Fruit fly (Drosophila melanogaster) whole organism, embryonic: ENCODE data around the gene mil.

Experiments
- Bteb2 ChIP-seq: fragments of 200-800 bp; sonication (Bioruptor generic); optimal IDR thresholded peaks from 2 replicates; lab custom pipeline; 2016; ENCODE audit warnings: missing biosample characterization, missing genetic modification characterization
- CG10462 ChIP-seq: fragments of 200-800 bp; sonication (Bioruptor generic); optimal IDR thresholded peaks from 2 replicates; lab custom pipeline; 2016; ENCODE audit warnings: missing biosample characterization, missing genetic modification characterization
- CG11085 ChIP-seq: fragments of 200-800 bp; sonication (Bioruptor generic); IDR thresholded peaks from 2 replicates; pipeline ENCODE4 v1.3.6; 2022; ENCODE audit warnings: missing biosample characterization, missing genetic modification characterization
- CG11456 ChIP-seq: fragments of 200-800 bp; sonication (Bioruptor generic); IDR thresholded peaks from 3 replicates; pipeline ENCODE4 v1.3.6; 2022; ENCODE audit warnings: missing biosample characterization, missing genetic modification characterization
- CG11695 ChIP-seq: fragments of 200-800 bp; sonication (Bioruptor generic); IDR thresholded peaks from 3 replicates; pipeline ENCODE4 v1.3.6; 2022; ENCODE audit warnings: missing biosample characterization, missing genetic modification characterization
- CG11723 ChIP-seq: fragments of 200-800 bp; sonication (Bioruptor generic); optimal IDR thresholded peaks from 2 replicates; lab custom pipeline; 2017; ENCODE audit warnings: missing biosample characterization, mild to moderate bottlenecking, missing genetic modification characterization
- CG12071 ChIP-seq: fragments of 200-800 bp; sonication (Bioruptor generic); optimal IDR thresholded peaks from 3 replicates; lab custom pipeline; 2018; ENCODE audit warnings: missing biosample characterization, mild to moderate bottlenecking, missing genetic modification characterization
- CG12104 ChIP-seq: fragments of 200-800 bp; sonication (Bioruptor generic); optimal IDR thresholded peaks from 3 replicates; lab custom pipeline; 2016; ENCODE audit warnings: missing biosample characterization, missing genetic modification characterization
- CG12155 ChIP-seq: fragments of 200-800 bp; sonication (Bioruptor generic); optimal IDR thresholded peaks from 3 replicates; lab custom pipeline; 2016; ENCODE audit warnings: missing biosample characterization, missing genetic modification characterization
- CG1233 ChIP-seq: fragments of 200-800 bp; sonication (Bioruptor generic); optimal IDR thresholded peaks from 4 replicates; lab custom pipeline; 2018; ENCODE audit warnings: missing biosample characterization, mild to moderate bottlenecking, missing genetic modification characterization
- CG12769 ChIP-seq: fragments of 200-800 bp; sonication (Bioruptor generic); optimal IDR thresholded peaks from 2 replicates; lab custom pipeline; 2019; ENCODE audit warnings: missing biosample characterization, mild to moderate bottlenecking, missing genetic modification characterization, moderate library complexity
- CG14667 ChIP-seq: fragments of 200-800 bp; sonication (Bioruptor generic); IDR thresholded peaks from 2 replicates; pipeline ENCODE4 v1.3.6; 2022; ENCODE audit warnings: missing biosample characterization, missing genetic modification characterization
- CG17361 ChIP-seq: fragments of 200-800 bp; sonication (Bioruptor generic); IDR thresholded peaks from 3 replicates; pipeline ENCODE4 v1.3.6; 2022; ENCODE audit warnings: missing biosample characterization, missing genetic modification characterization
- CG17912 ChIP-seq: fragments of 200-800 bp; sonication (Bioruptor generic); optimal IDR thresholded peaks from 2 replicates; lab custom pipeline; 2018; ENCODE audit warnings: missing biosample characterization, mild to moderate bottlenecking, missing genetic modification characterization
- CG1832 ChIP-seq: fragments of 200-800 bp; sonication (Bioruptor generic); optimal IDR thresholded peaks from 2 replicates; lab custom pipeline; 2017; ENCODE audit warnings: missing biosample characterization, mild to moderate bottlenecking, missing genetic modification characterization, inconsistent platforms
- CG18764 ChIP-seq: fragments of 200-800 bp; sonication (Bioruptor generic); optimal IDR thresholded peaks from 3 replicates; lab custom pipeline; 2016; ENCODE audit warnings: missing biosample characterization, missing genetic modification characterization
- CG2712 ChIP-seq: fragments of 200-800 bp; optimal IDR thresholded peaks from 3 replicates; lab custom pipeline; 2019; ENCODE audit warnings: missing biosample characterization, mild to moderate bottlenecking, missing genetic modification characterization, moderate library complexity
- CG3163 ChIP-seq: fragments of 200-800 bp; sonication (Bioruptor generic); optimal IDR thresholded peaks from 3 replicates; lab custom pipeline; 2016; ENCODE audit warnings: missing biosample characterization, missing genetic modification characterization
- CG34376 ChIP-seq: fragments of 200-800 bp; sonication (Bioruptor generic); optimal IDR thresholded peaks from 2 replicates; lab custom pipeline; 2018; ENCODE audit warnings: missing biosample characterization, mild to moderate bottlenecking, missing genetic modification characterization
- CG34422 ChIP-seq: fragments of 200-800 bp; sonication (Bioruptor generic); IDR thresholded peaks from 3 replicates; pipeline ENCODE4 v1.3.6; 2022; ENCODE audit warnings: missing biosample characterization, missing genetic modification characterization
- CG42726 ChIP-seq: fragments of 200-800 bp; sonication (Bioruptor generic); IDR thresholded peaks from 2 replicates; pipeline ENCODE4 v1.3.6; 2022; ENCODE audit warnings: missing biosample characterization, missing genetic modification characterization; ENCODE audit not compliant: partially characterized antibody
- CG6689 ChIP-seq: fragments of 200-800 bp; sonication (Bioruptor generic); IDR thresholded peaks from 2 replicates; pipeline ENCODE4 v1.3.6; 2022; ENCODE audit warnings: missing biosample characterization, missing genetic modification characterization
- CG6765 ChIP-seq: fragments of 200-800 bp; sonication (Bioruptor generic); optimal IDR thresholded peaks from 3 replicates; lab custom pipeline; 2017; ENCODE audit warnings: missing biosample characterization, mild to moderate bottlenecking, missing genetic modification characterization
- CG7786 ChIP-seq: fragments of 200-800 bp; sonication (Bioruptor generic); optimal IDR thresholded peaks from 2 replicates; lab custom pipeline; 2016; ENCODE audit warnings: missing biosample characterization, missing genetic modification characterization
- Deaf1 ChIP-seq: fragments of 200-800 bp; optimal IDR thresholded peaks from 3 replicates; lab custom pipeline; 2019; ENCODE audit warnings: missing biosample characterization, mild to moderate bottlenecking, missing genetic modification characterization, moderate library complexity
- Dip3 ChIP-seq: fragments of 200-800 bp; sonication (Bioruptor generic); optimal IDR thresholded peaks from 3 replicates; lab custom pipeline; 2016; ENCODE audit warnings: missing biosample characterization, missing genetic modification characterization
- Dp ChIP-seq: fragments of 200-800 bp; sonication (Bioruptor generic); optimal IDR thresholded peaks from 2 replicates; lab custom pipeline; 2018; ENCODE audit warnings: missing biosample characterization, mild to moderate bottlenecking, missing genetic modification characterization, moderate library complexity
- Dref ChIP-seq: fragments of 200-800 bp; sonication (Bioruptor generic); IDR thresholded peaks from 2 replicates; pipeline ENCODE4 v1.3.6; 2022; ENCODE audit warnings: missing biosample characterization, missing genetic modification characterization
- Mad ChIP-seq: fragments of 200-800 bp; sonication (Bioruptor generic); optimal IDR thresholded peaks from 2 replicates; lab custom pipeline; 2016; ENCODE audit warnings: missing biosample characterization, missing genetic modification characterization
- Max ChIP-seq: fragments of 200-800 bp; sonication (Bioruptor generic); optimal IDR thresholded peaks from 2 replicates; lab custom pipeline; 2016; ENCODE audit warnings: missing biosample characterization, mild to moderate bottlenecking, missing genetic modification characterization
- NC2α ChIP-seq: fragments of 200-800 bp; sonication (Bioruptor generic); optimal IDR thresholded peaks from 2 replicates; lab custom pipeline; 2016; ENCODE audit warnings: missing biosample characterization, missing genetic modification characterization
- ac ChIP-seq: fragments of 200-800 bp; sonication (Bioruptor generic); optimal IDR thresholded peaks from 3 replicates; lab custom pipeline; 2017; ENCODE audit warnings: missing biosample characterization, mild to moderate bottlenecking, missing genetic modification characterization
- cad ChIP-seq: fragments of >200 bp; optimal IDR thresholded peaks from 2 replicates; lab custom pipeline; 2017; ENCODE audit warnings: missing biosample characterization, missing genetic modification characterization
- chif ChIP-seq, 2 experiments: fragments of 200-800 bp; sonication (Bioruptor generic); optimal IDR thresholded peaks; 3 replicates each; lab custom pipeline; 2016; ENCODE audit warnings: missing biosample characterization in 2 of 2, missing genetic modification characterization in 2 of 2
- chm ChIP-seq: fragments of 200-800 bp; sonication (Bioruptor generic); IDR thresholded peaks from 2 replicates; pipeline ENCODE4 v1.3.6; 2022; ENCODE audit warnings: missing biosample characterization, missing genetic modification characterization
- ci ChIP-seq: fragments of 200-800 bp; sonication (Bioruptor generic); IDR thresholded peaks from 3 replicates; pipeline ENCODE4 v1.3.6; 2022; ENCODE audit warnings: missing biosample characterization, missing genetic modification characterization
- dpn ChIP-seq, 2 experiments: fragments of 200-800 bp; sonication (Bioruptor generic); optimal IDR thresholded peaks; 3 replicates each; lab custom pipeline; 2016; ENCODE audit warnings: missing biosample characterization in 2 of 2, missing genetic modification characterization in 2 of 2
- fd64A ChIP-seq: fragments of 200-800 bp; sonication (Bioruptor generic); optimal IDR thresholded peaks from 3 replicates; lab custom pipeline; 2018; ENCODE audit warnings: missing biosample characterization, mild to moderate bottlenecking, missing genetic modification characterization
- fd96Cb ChIP-seq: fragments of 200-800 bp; sonication (Bioruptor generic); optimal IDR thresholded peaks from 2 replicates; lab custom pipeline; 2018; ENCODE audit warnings: missing biosample characterization, mild to moderate bottlenecking, missing genetic modification characterization, moderate library complexity
- gro ChIP-seq: fragments of 200-800 bp; sonication (Bioruptor generic); optimal IDR thresholded peaks from 2 replicates; lab custom pipeline; 2016; ENCODE audit warnings: missing biosample characterization, missing genetic modification characterization
- kni ChIP-seq: fragments of 200-800 bp; sonication (Bioruptor generic); optimal IDR thresholded peaks from 3 replicates; lab custom pipeline; 2017; ENCODE audit warnings: mild to moderate bottlenecking, missing biosample characterization, missing genetic modification reagents, missing genetic modification characterization
- nmo ChIP-seq: fragments of 200-800 bp; sonication (Bioruptor generic); optimal IDR thresholded peaks from 2 replicates; lab custom pipeline; 2018; ENCODE audit warnings: missing biosample characterization, mild to moderate bottlenecking, missing genetic modification characterization, moderate library complexity
- org-1 ChIP-seq: fragments of 200-800 bp; sonication (Bioruptor generic); optimal IDR thresholded peaks from 2 replicates; lab custom pipeline; 2017; ENCODE audit warnings: missing biosample characterization, missing genetic modification characterization
- pan ChIP-seq, 4 experiments: fragments of >200 bp in 3 of 4; fragments of 200-800 bp in 1 of 4; sonication (Bioruptor generic) in 1 of 4; optimal IDR thresholded peaks in 3 of 4; IDR thresholded peaks in 1 of 4; 2 replicates each; pipeline versions ENCODE4 v1.3.6 to Lab custom; 2017 to 2022; ENCODE audit warnings: missing biosample characterization in 2 of 4, missing genetic modification characterization in 2 of 4, mixed read lengths in 1 of 4
- pita ChIP-seq: fragments of 200-800 bp; sonication (Bioruptor generic); optimal IDR thresholded peaks from 2 replicates; lab custom pipeline; 2017; ENCODE audit warnings: missing biosample characterization, mild to moderate bottlenecking, missing genetic modification characterization
- sens-2 ChIP-seq: fragments of 200-800 bp; sonication (Bioruptor generic); IDR thresholded peaks from 2 replicates; pipeline ENCODE4 v1.3.6; 2022; ENCODE audit warnings: missing biosample characterization, missing genetic modification characterization
- slou ChIP-seq: fragments of 200-800 bp; sonication (Bioruptor generic); optimal IDR thresholded peaks from 3 replicates; lab custom pipeline; 2016; ENCODE audit warnings: missing biosample characterization, missing genetic modification characterization
- slp2 ChIP-seq: fragments of 200-800 bp; sonication (Bioruptor generic); optimal IDR thresholded peaks from 2 replicates; lab custom pipeline; 2016; ENCODE audit warnings: missing biosample characterization, missing genetic modification characterization
- sr ChIP-seq: fragments of 200-800 bp; sonication (Bioruptor generic); IDR thresholded peaks from 3 replicates; pipeline ENCODE4 v1.3.6; 2022; ENCODE audit warnings: missing biosample characterization, missing genetic modification characterization
- tio ChIP-seq: fragments of 200-800 bp; sonication (Bioruptor generic); optimal IDR thresholded peaks from 2 replicates; lab custom pipeline; 2017; ENCODE audit warnings: missing biosample characterization, missing genetic modification characterization, inconsistent platforms
- trh ChIP-seq: fragments of 200-800 bp; sonication (Bioruptor generic); optimal IDR thresholded peaks from 2 replicates; lab custom pipeline; 2016; ENCODE audit warnings: missing biosample characterization, missing genetic modification characterization

mil gene

DNA sequence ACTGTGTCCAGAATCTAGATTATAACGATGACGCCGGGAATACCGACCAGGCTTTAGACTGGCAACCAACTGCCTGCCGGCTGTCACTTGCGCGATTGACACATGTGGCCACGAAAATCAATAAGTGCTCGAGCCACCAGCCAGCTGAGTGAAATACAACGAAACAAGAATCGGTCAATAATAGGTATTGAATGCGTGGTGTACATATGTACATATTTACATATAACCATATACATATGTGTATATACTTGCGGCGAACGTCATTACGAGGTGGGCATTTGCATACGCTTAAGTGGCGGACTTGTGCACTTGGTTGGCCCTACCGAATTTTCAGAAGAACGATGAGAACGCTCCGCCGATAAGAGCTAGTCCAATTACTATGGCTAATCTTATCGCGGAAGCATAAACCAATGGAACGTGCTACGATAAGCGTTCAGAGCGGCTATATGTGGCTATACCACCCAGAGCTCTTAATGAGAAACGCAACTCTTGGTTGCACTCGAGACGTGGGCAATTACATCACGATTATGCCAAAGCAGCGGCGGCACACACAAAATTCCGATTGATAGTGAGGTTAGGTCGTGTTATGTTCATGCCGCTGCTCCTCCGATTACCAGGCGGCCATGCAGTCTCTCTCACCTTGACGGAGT, 34.4 kb downstream of the mil start (continued):
- no peak for TF ChIP-seq CG6689 (GFP tag; lab: Robert Waterston, UW)
- no peak for TF ChIP-seq gro
- TF ChIP-seq Dref (GFP tag; lab: Robert Waterston, UW): no peak
- no peak for TF ChIP-seq CG12155 (GFP tag; lab: Kevin White, UChicago)
- TF ChIP-seq org-1 (GFP tag; lab: Kevin White, UChicago): no peak
- TF ChIP-seq slou (GFP tag; lab: Kevin White, UChicago): no peak
- TF ChIP-seq chm (GFP tag; lab: Robert Waterston, UW): no peak
- TF ChIP-seq CG17361 (GFP tag; lab: Robert Waterston, UW): no peak
- no peak for TF ChIP-seq CG1832 (GFP tag; lab: Kevin White, UChicago)
- no peak for TF ChIP-seq tio (GFP tag; lab: Kevin White, UChicago)
- no peak for TF ChIP-seq CG11723 (GFP tag; lab: Kevin White, UChicago)
- no peak for TF ChIP-seq pita (GFP tag; lab: Kevin White, UChicago)
- TF ChIP-seq kni (GFP tag; lab: Kevin White, UChicago): peak; percentile 81
- TF ChIP-seq CG1233 (GFP tag; lab: Kevin White, UChicago): peak; percentile 7
- 0 out of 2 replicates have a peak, but pooled peaks have one; percentile 7 for TF ChIP-seq sens-2 (GFP tag; lab: Robert Waterston, UW)
- TF ChIP-seq Dp (GFP tag; lab: Kevin White, UChicago): no peak
- TF ChIP-seq CG12104 (GFP tag; lab: Kevin White, UChicago): peak; percentile 27
- no peak for TF ChIP-seq CG11085 (GFP tag; lab: Robert Waterston, UW)
- TF ChIP-seq pan (optimal IDR thresholded peaks at IDR 0.05; lab: Kevin White, UChicago): no peak
- no peak for TF ChIP-seq pan (GFP tag; optimal IDR thresholded peaks at IDR 0.05 in 1 of 2, IDR thresholded peaks at IDR 0.05 in 1 of 2)
- TF ChIP-seq chif (GFP tag; optimal IDR thresholded peaks at IDR 0.05; lab: Kevin White, UChicago): no peak
- TF ChIP-seq Deaf1 (tag; lab: Kevin White, UChicago): no peak
- no peak for TF ChIP-seq CG3163 (GFP tag; lab: Kevin White, UChicago)
- no peak for TF ChIP-seq CG34422 (GFP tag; lab: Robert Waterston, UW)
- TF ChIP-seq CG42726: no peak
- TF ChIP-seq CG6765 (GFP tag; lab: Kevin White, UChicago): no peak
- no peak for TF ChIP-seq CG11695 (GFP tag; lab: Robert Waterston, UW)
- TF ChIP-seq slp2 (GFP tag; lab: Kevin White, UChicago): no peak
- TF ChIP-seq CG12769: no peak
- no peak for TF ChIP-seq trh (GFP tag; lab: Kevin White, UChicago)
- no peak for TF ChIP-seq CG7786
- no peak for TF ChIP-seq CG17912 (GFP tag; lab: Kevin White, UChicago)
- TF ChIP-seq sr (GFP tag; lab: Robert Waterston, UW): no peak
- no peak for TF ChIP-seq CG10462
- TF ChIP-seq cad (GFP tag; lab: Kevin White, UChicago): no peak
- no peak for TF ChIP-seq dpn (GFP tag; optimal IDR thresholded peaks at IDR 0.05; lab: Kevin White, UChicago)
- peak; percentile 36 for TF ChIP-seq CG34376 (GFP tag; lab: Kevin White, UChicago)
- TF ChIP-seq CG18764 (GFP tag; lab: Kevin White, UChicago): no peak
- no peak for TF ChIP-seq Mad (GFP tag; lab: Kevin White, UChicago)
- TF ChIP-seq CG14667: no peak
- TF ChIP-seq nmo: no peak
- TF ChIP-seq Bteb2 (GFP tag; lab: Kevin White, UChicago): no peak
- TF ChIP-seq CG2712 (tag; lab: Kevin White, UChicago): no peak
- TF ChIP-seq fd64A (GFP tag; lab: Kevin White, UChicago): peak; percentile 33
- TF ChIP-seq Max: no peak
- no peak for TF ChIP-seq fd96Cb
- TF ChIP-seq Dip3: no peak
- TF ChIP-seq ci (GFP tag; lab: Robert Waterston, UW): 0 out of 3 replicates have a peak, but pooled peaks have one; percentile 49
- no peak for TF ChIP-seq CG12071 (GFP tag; lab: Kevin White, UChicago)
- TF ChIP-seq NC2α (GFP tag; lab: Kevin White, UChicago): no peak
- no peak for TF ChIP-seq CG11456 (GFP tag; lab: Robert Waterston, UW)
- no peak for TF ChIP-seq ac (GFP tag; lab: Kevin White, UChicago)
